Worm (Caenorhabditis elegans): ENCODE results near the gene F54B3.2.
"Not testable (repeated sequence)": the region's sequence is repeated elsewhere in the genome, so short reads cannot be mapped to it uniquely, and the experiment has no call there.

- not testable (repeated sequence) for TF ChIP-seq lin-15B, aly-2, mdl-1, nhr-237 (tag; optimal IDR thresholded peaks at IDR 0.05)
Observed at ce11 chrII:10304736-10305135, 34.8 kb upstream of the F54B3.2 start.

Data from whole organism, L3 larva.